Worm (Caenorhabditis elegans): Measurements from ENCODE around the gene srlf-18.

DNA sequence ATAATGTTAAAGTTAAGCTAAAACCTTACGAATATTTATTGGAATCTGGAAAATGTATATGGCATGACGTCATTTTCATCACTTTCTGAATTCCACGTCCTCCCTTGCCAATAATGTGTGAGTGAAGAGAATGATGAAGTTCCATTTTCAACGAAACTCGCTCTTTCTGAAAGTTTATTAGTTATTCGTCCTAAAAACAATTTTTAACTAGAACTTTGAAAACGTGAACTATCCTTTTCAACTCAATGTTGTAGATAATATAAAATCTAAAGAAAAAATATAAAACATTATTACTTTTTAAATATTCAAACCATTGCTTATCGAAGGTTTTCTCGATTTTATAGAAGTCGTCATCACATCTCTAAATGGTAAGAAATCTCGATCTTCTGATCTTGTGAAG lies 11.8 kb downstream of the srlf-18 start, which contains the start of gene M7.7:
- TF ChIP-seq ceh-90 (tag; optimal IDR thresholded peaks at IDR 0.05) (no peak), nhr-237 (tag; optimal IDR thresholded peaks at IDR 0.05) (no peak), fkh-10 (GFP tag; optimal IDR thresholded peaks at IDR 0.05) (no peak), unc-62 (GFP tag; optimal IDR thresholded peaks at IDR 0.05) (no peak), snpc-4 (tag; optimal IDR thresholded peaks at IDR 0.05) (no peak), nhr-11 (tag; optimal IDR thresholded peaks at IDR 0.05) (no peak), C34B4.2 (tag; optimal IDR thresholded peaks at IDR 0.05) (no peak), nhr-19 (GFP tag; conservative IDR thresholded peaks at IDR 0.05) (no peak), lin-15B (tag; optimal IDR thresholded peaks at IDR 0.05) (no peak), elt-3 (tag; optimal IDR thresholded peaks at IDR 0.05) (no peak), pqm-1 (tag; optimal IDR thresholded peaks at IDR 0.05) (no peak)

Data from whole organism, L1 larva.